Worm (Caenorhabditis elegans) whole organism, L4 larva: ENCODE measurements around the gene nhr-14.

Experiments
- ZK546.5 ChIP-seq, 2 experiments: sonication (generic microtip); optimal IDR thresholded peaks; 2 replicates each; lab custom pipeline; 2017; ENCODE audit warnings: missing biosample characterization in 2 of 2, missing genetic modification characterization in 2 of 2
- daf-12 ChIP-seq: fragments of 150-350 bp; optimal IDR thresholded peaks from 2 replicates; lab custom pipeline; 2014; ENCODE audit warnings: missing biosample characterization, missing genetic modification reagents, missing genetic modification characterization
- daf-16 ChIP-seq, 3 experiments: sonication (generic microtip); optimal IDR thresholded peaks; 2 replicates each; lab custom pipeline; 2016 to 2017; ENCODE audit warnings: missing genetic modification characterization in 3 of 3, missing genetic modification reagents in 3 of 3, mild to moderate bottlenecking in 2 of 3, missing compliant biosample characterization in 2 of 3, missing biosample characterization in 1 of 3, moderate library complexity in 1 of 3
- nhr-76 ChIP-seq: fragments of 150-350 bp; optimal IDR thresholded peaks from 2 replicates; lab custom pipeline; 2014; ENCODE audit warnings: missing biosample characterization, missing genetic modification characterization
- pqm-1 ChIP-seq: sonication (generic microtip); optimal IDR thresholded peaks from 2 replicates; lab custom pipeline; 2017; ENCODE audit warnings: missing biosample characterization, missing genetic modification characterization
- ztf-11 ChIP-seq: fragments of 150-350 bp; optimal IDR thresholded peaks from 2 replicates; lab custom pipeline; 2014; ENCODE audit warnings: missing biosample characterization, missing genetic modification characterization

- TF ChIP-seq daf-12 (tag; lab: Kevin White, UChicago) (no peak), daf-16 (GFP tag; optimal IDR thresholded peaks at IDR 0.05; lab: Kevin White, UChicago) (no peak), daf-16 (tag; optimal IDR thresholded peaks at IDR 0.05; lab: Kevin White, UChicago) (no peak), pqm-1 (tag; lab: Kevin White, UChicago) (no peak), ZK546.5 (tag; optimal IDR thresholded peaks at IDR 0.05; lab: Kevin White, UChicago) (no peak), ztf-11 (tag; lab: Kevin White, UChicago) (no peak), nhr-76 (tag; lab: Kevin White, UChicago) (no peak)
Measured at ce11 chrX:8520402-8520801, 44.4 kb upstream of the nhr-14 start, which contains the start of gene H03E18.2.
